Fruit fly (Drosophila melanogaster) whole organism, embryonic: ENCODE data around the gene CG6839.
A peak's percentile ranks its signal among the peaks of the same experiment; 100 is the strongest.

Source experiments
- Abd-B ChIP-seq: fragments of 200-800 bp; sonication (Bioruptor generic); optimal IDR thresholded peaks from 2 replicates; lab custom pipeline; 2018; ENCODE audit warnings: missing biosample characterization, mild to moderate bottlenecking, missing genetic modification characterization, moderate library complexity
- CG11085 ChIP-seq: fragments of 200-800 bp; sonication (Bioruptor generic); IDR thresholded peaks from 2 replicates; pipeline ENCODE4 v1.3.6; 2022; ENCODE audit warnings: missing biosample characterization, missing genetic modification characterization
- CG11247 ChIP-seq: fragments of 200-800 bp; sonication (Bioruptor generic); IDR thresholded peaks from 2 replicates; pipeline ENCODE4 v1.3.6; 2022; ENCODE audit warnings: missing biosample characterization, missing genetic modification characterization
- CG12769 ChIP-seq: fragments of 200-800 bp; sonication (Bioruptor generic); optimal IDR thresholded peaks from 2 replicates; lab custom pipeline; 2019; ENCODE audit warnings: missing biosample characterization, mild to moderate bottlenecking, missing genetic modification characterization, moderate library complexity
- CG13287 ChIP-seq: fragments of 200-800 bp; sonication (Bioruptor generic); IDR thresholded peaks from 2 replicates; pipeline ENCODE4 v1.3.6; 2022; ENCODE audit warnings: missing biosample characterization, missing genetic modification characterization; ENCODE audit not compliant: partially characterized antibody
- CG14860 ChIP-seq: fragments of 200-800 bp; sonication (Bioruptor generic); IDR thresholded peaks from 3 replicates; pipeline ENCODE4 v1.3.6; 2022; ENCODE audit warnings: missing biosample characterization, missing genetic modification characterization; ENCODE audit not compliant: partially characterized antibody
- CG17328 ChIP-seq: fragments of 200-800 bp; sonication (Bioruptor generic); IDR thresholded peaks from 2 replicates; pipeline ENCODE4 v1.3.6; 2022; ENCODE audit warnings: missing biosample characterization, missing genetic modification characterization
- CG2129 ChIP-seq: fragments of 200-800 bp; sonication (Bioruptor generic); IDR thresholded peaks from 2 replicates; pipeline ENCODE4 v1.3.6; 2022; ENCODE audit warnings: missing biosample characterization, missing genetic modification characterization; ENCODE audit not compliant: partially characterized antibody
- CG30431 ChIP-seq: fragments of 200-800 bp; sonication (Bioruptor generic); optimal IDR thresholded peaks from 2 replicates; lab custom pipeline; 2017; ENCODE audit warnings: missing biosample characterization, missing genetic modification characterization
- CG3065 ChIP-seq: fragments of 200-800 bp; sonication (Bioruptor generic); optimal IDR thresholded peaks from 2 replicates; lab custom pipeline; 2016; ENCODE audit warnings: missing biosample characterization, missing genetic modification characterization
- CG32532 ChIP-seq: fragments of 200-800 bp; sonication (Bioruptor generic); IDR thresholded peaks from 2 replicates; pipeline ENCODE4 v1.3.6; 2022; ENCODE audit warnings: missing biosample characterization, missing genetic modification characterization
- CG33213 ChIP-seq: fragments of 200-800 bp; sonication (Bioruptor generic); optimal IDR thresholded peaks from 3 replicates; lab custom pipeline; 2016; ENCODE audit warnings: missing biosample characterization, missing genetic modification characterization
- CG5953 ChIP-seq: fragments of 200-800 bp; sonication (Bioruptor generic); IDR thresholded peaks from 2 replicates; pipeline ENCODE4 v1.3.6; 2022; ENCODE audit warnings: missing biosample characterization, missing genetic modification characterization
- CG6272 ChIP-seq: fragments of 200-800 bp; sonication (Bioruptor generic); IDR thresholded peaks from 2 replicates; pipeline ENCODE4 v1.3.6; 2022; ENCODE audit warnings: missing biosample characterization, missing genetic modification characterization
- CG6683 ChIP-seq: fragments of 200-800 bp; sonication (Bioruptor generic); optimal IDR thresholded peaks from 2 replicates; lab custom pipeline; 2017; ENCODE audit warnings: missing biosample characterization, mild to moderate bottlenecking, missing genetic modification characterization, missing genetic modification reagents
- CG7839 ChIP-seq: fragments of 200-800 bp; sonication (Bioruptor generic); optimal IDR thresholded peaks from 3 replicates; lab custom pipeline; 2018; ENCODE audit warnings: missing biosample characterization, mild to moderate bottlenecking, missing genetic modification characterization, moderate library complexity
- CG7928 ChIP-seq: fragments of 200-800 bp; sonication (Bioruptor generic); optimal IDR thresholded peaks from 2 replicates; lab custom pipeline; 2017; ENCODE audit warnings: missing biosample characterization, mild to moderate bottlenecking, missing genetic modification characterization
- CG7987 ChIP-seq: fragments of 200-800 bp; sonication (Bioruptor generic); optimal IDR thresholded peaks from 2 replicates; lab custom pipeline; 2018; ENCODE audit warnings: missing biosample characterization, mild to moderate bottlenecking, missing genetic modification characterization, moderate library complexity
- CG8359 ChIP-seq: fragments of 200-800 bp; sonication (Bioruptor generic); optimal IDR thresholded peaks from 2 replicates; lab custom pipeline; 2017; ENCODE audit warnings: missing biosample characterization, mild to moderate bottlenecking, missing genetic modification characterization, borderline replicate concordance
- CG8765 ChIP-seq: fragments of 200-800 bp; sonication (Bioruptor generic); IDR thresholded peaks from 2 replicates; pipeline ENCODE4 v1.3.6; 2022; ENCODE audit warnings: missing biosample characterization, missing genetic modification characterization
- CG8944 ChIP-seq: fragments of 200-800 bp; sonication (Bioruptor generic); optimal IDR thresholded peaks from 3 replicates; lab custom pipeline; 2016; ENCODE audit warnings: missing biosample characterization, missing genetic modification characterization
- CG9932 ChIP-seq: fragments of 200-800 bp; sonication (Bioruptor generic); IDR thresholded peaks from 2 replicates; pipeline ENCODE4 v1.3.6; 2022; ENCODE audit warnings: missing biosample characterization, missing genetic modification characterization
- Dip2 ChIP-seq: fragments of 200-800 bp; sonication (Bioruptor generic); IDR thresholded peaks from 2 replicates; pipeline ENCODE4 v1.3.6; 2022; ENCODE audit warnings: missing biosample characterization, missing genetic modification characterization
- Dref ChIP-seq: fragments of 200-800 bp; sonication (Bioruptor generic); IDR thresholded peaks from 2 replicates; pipeline ENCODE4 v1.3.6; 2022; ENCODE audit warnings: missing biosample characterization, missing genetic modification characterization
- E2f2 ChIP-seq: fragments of 200-800 bp; sonication (Bioruptor generic); IDR thresholded peaks from 2 replicates; pipeline ENCODE4 v1.3.6; 2022; ENCODE audit warnings: missing biosample characterization, missing genetic modification characterization
- HHEX ChIP-seq: fragments of 200-800 bp; sonication (Bioruptor generic); optimal IDR thresholded peaks from 3 replicates; lab custom pipeline; 2017; ENCODE audit warnings: missing biosample characterization, mild to moderate bottlenecking, missing genetic modification characterization, missing genetic modification reagents
- HLH4C ChIP-seq: fragments of 200-800 bp; sonication (Bioruptor generic); IDR thresholded peaks from 3 replicates; pipeline ENCODE4 v1.3.6; 2022; ENCODE audit warnings: missing biosample characterization, missing genetic modification characterization; ENCODE audit not compliant: partially characterized antibody
- HLH54F ChIP-seq: fragments of 200-800 bp; sonication (Bioruptor generic); optimal IDR thresholded peaks from 3 replicates; lab custom pipeline; 2016; ENCODE audit warnings: missing biosample characterization, missing genetic modification characterization
- HmgD ChIP-seq: fragments of 200-800 bp; sonication (Bioruptor generic); optimal IDR thresholded peaks from 3 replicates; lab custom pipeline; 2016; ENCODE audit warnings: missing biosample characterization, missing genetic modification characterization
- Hmr ChIP-seq: fragments of 200-800 bp; sonication (Bioruptor generic); optimal IDR thresholded peaks from 3 replicates; lab custom pipeline; 2017; ENCODE audit warnings: mild to moderate bottlenecking, missing biosample characterization, missing genetic modification reagents, missing genetic modification characterization
- Hr3 ChIP-seq: fragments of 200-800 bp; sonication (Bioruptor generic); optimal IDR thresholded peaks from 3 replicates; lab custom pipeline; 2016; ENCODE audit warnings: missing biosample characterization, missing genetic modification characterization
- Hr51 ChIP-seq, 2 experiments: fragments of 200-800 bp; sonication (Bioruptor generic); optimal IDR thresholded peaks; 2 replicates in 1 of 2; 3 replicates in 1 of 2; lab custom pipeline; 2016 to 2018; ENCODE audit warnings: missing biosample characterization in 2 of 2, missing genetic modification characterization in 2 of 2, mild to moderate bottlenecking in 1 of 2, moderate library complexity in 1 of 2
- Lhr ChIP-seq: fragments of 200-800 bp; sonication (Bioruptor generic); optimal IDR thresholded peaks from 3 replicates; lab custom pipeline; 2017; ENCODE audit warnings: mild to moderate bottlenecking, missing biosample characterization, missing genetic modification reagents, missing genetic modification characterization
- Optix ChIP-seq: fragments of 200-800 bp; sonication (Bioruptor generic); IDR thresholded peaks from 3 replicates; pipeline ENCODE4 v1.3.6; 2022; ENCODE audit warnings: missing biosample characterization, missing genetic modification characterization
- Scr ChIP-seq: fragments of 200-800 bp; sonication (Bioruptor generic); IDR thresholded peaks from 2 replicates; pipeline ENCODE4 v1.3.6; 2022; ENCODE audit warnings: missing biosample characterization, missing genetic modification characterization; ENCODE audit not compliant: partially characterized antibody
- ac ChIP-seq: fragments of 200-800 bp; sonication (Bioruptor generic); optimal IDR thresholded peaks from 3 replicates; lab custom pipeline; 2017; ENCODE audit warnings: missing biosample characterization, mild to moderate bottlenecking, missing genetic modification characterization
- amos ChIP-seq: fragments of 200-800 bp; sonication (Bioruptor generic); IDR thresholded peaks from 2 replicates; pipeline ENCODE4 v1.3.6; 2022; ENCODE audit warnings: missing biosample characterization, missing genetic modification characterization; ENCODE audit not compliant: partially characterized antibody
- bcd ChIP-seq: fragments of 200-800 bp; sonication (Bioruptor generic); optimal IDR thresholded peaks from 2 replicates; lab custom pipeline; 2017; ENCODE audit warnings: missing biosample characterization, mild to moderate bottlenecking, missing genetic modification characterization
- btn ChIP-seq: fragments of 200-800 bp; sonication (Bioruptor generic); optimal IDR thresholded peaks from 2 replicates; lab custom pipeline; 2016; ENCODE audit warnings: missing biosample characterization, missing genetic modification characterization
- dpn ChIP-seq, 2 experiments: fragments of 200-800 bp; sonication (Bioruptor generic); optimal IDR thresholded peaks; 3 replicates each; lab custom pipeline; 2016; ENCODE audit warnings: missing biosample characterization in 2 of 2, missing genetic modification characterization in 2 of 2
- mam ChIP-seq: fragments of 200-800 bp; sonication (Bioruptor generic); optimal IDR thresholded peaks from 3 replicates; lab custom pipeline; 2016; ENCODE audit warnings: missing biosample characterization, missing genetic modification characterization
- oc ChIP-seq: fragments of 200-800 bp; sonication (Bioruptor generic); optimal IDR thresholded peaks from 2 replicates; lab custom pipeline; 2018; ENCODE audit warnings: missing biosample characterization, mild to moderate bottlenecking, missing genetic modification characterization, moderate library complexity
- phol ChIP-seq: fragments of 200-800 bp; sonication (Bioruptor generic); optimal IDR thresholded peaks from 3 replicates; lab custom pipeline; 2018; ENCODE audit warnings: missing biosample characterization, mild to moderate bottlenecking, missing genetic modification characterization, moderate library complexity
- run ChIP-seq: fragments of 200-800 bp; sonication (Bioruptor generic); optimal IDR thresholded peaks from 3 replicates; lab custom pipeline; 2018; ENCODE audit warnings: missing biosample characterization, mild to moderate bottlenecking, missing genetic modification characterization
- seq ChIP-seq: fragments of 200-800 bp; sonication (Bioruptor generic); IDR thresholded peaks from 2 replicates; pipeline ENCODE4 v1.3.6; 2022; ENCODE audit warnings: missing biosample characterization, missing genetic modification characterization
- slou ChIP-seq: fragments of 200-800 bp; sonication (Bioruptor generic); optimal IDR thresholded peaks from 3 replicates; lab custom pipeline; 2016; ENCODE audit warnings: missing biosample characterization, missing genetic modification characterization
- ssp ChIP-seq: fragments of 200-800 bp; sonication (Bioruptor generic); IDR thresholded peaks from 2 replicates; pipeline ENCODE4 v1.3.6; 2022; ENCODE audit warnings: missing biosample characterization, missing genetic modification characterization
- toy ChIP-seq: fragments of 200-800 bp; sonication (Bioruptor generic); IDR thresholded peaks from 2 replicates; pipeline ENCODE4 v1.3.6; 2022; ENCODE audit warnings: missing biosample characterization, missing genetic modification characterization
- usp ChIP-seq: fragments of >200 bp; optimal IDR thresholded peaks from 2 replicates; lab custom pipeline; 2017; ENCODE audit warnings: missing biosample characterization, missing genetic modification characterization

The CG6839 gene

dm6 chr3L:18904772-18905601, 12.4 kb upstream of the CG6839 start, which contains the start of the genes CSN1b and Prp6 (continued):
- TF ChIP-seq CG32532 (GFP tag; lab: Robert Waterston, UW) (no peak), CG6272 (peak; percentile 29; the same call in 1 of the 2 replicates), ac (no peak), CG8944 (no peak), CG2129 (GFP tag; lab: Robert Waterston, UW) (peak; percentile 48; the same call in 1 of the 2 replicates), Abd-B (GFP tag; lab: Kevin White, UChicago) (no peak), Scr (GFP tag; lab: Robert Waterston, UW) (peak; percentile 70), run (no peak), usp (no peak), CG33213 (no peak), slou (GFP tag; lab: Kevin White, UChicago) (no peak), CG7928 (GFP tag; lab: Kevin White, UChicago) (no peak), CG11085 (GFP tag; lab: Robert Waterston, UW) (no peak), Optix (GFP tag; lab: Robert Waterston, UW) (no peak), oc (tag; lab: Kevin White, UChicago) (no peak), Hmr (GFP tag; lab: Kevin White, UChicago) (no peak), HHEX (no peak), Dip2 (no peak), CG3065 (GFP tag; lab: Kevin White, UChicago) (no peak), CG13287 (GFP tag; lab: Robert Waterston, UW) (peak; percentile 41), HLH54F (GFP tag; lab: Kevin White, UChicago) (no peak), CG7839 (tag; lab: Kevin White, UChicago) (no peak), dpn (GFP tag; optimal IDR thresholded peaks at IDR 0.05; lab: Kevin White, UChicago) (no peak), mam (peak; percentile 12), CG8765 (GFP tag; lab: Robert Waterston, UW) (no peak), CG8359 (GFP tag; lab: Kevin White, UChicago) (no peak), HmgD (no peak), CG17328 (GFP tag; lab: Robert Waterston, UW) (no peak), CG9932 (GFP tag; lab: Robert Waterston, UW) (peak; percentile 56), CG5953 (GFP tag; lab: Robert Waterston, UW) (no peak), CG7987 (GFP tag; lab: Kevin White, UChicago) (no peak), btn (GFP tag; lab: Kevin White, UChicago) (no peak), Hr51 (GFP tag; optimal IDR thresholded peaks at IDR 0.05; lab: Kevin White, UChicago) (no peak), Lhr (GFP tag; lab: Kevin White, UChicago) (no peak), bcd (no peak), toy (no peak), HLH4C (GFP tag; lab: Robert Waterston, UW) (peak; percentile 42; the same call in 1 of the 3 replicates), E2f2 (GFP tag; lab: Robert Waterston, UW) (no peak), phol (peak; percentile 36), ssp (GFP tag; lab: Robert Waterston, UW) (no peak), amos (peak; percentile 60), CG6683 (no peak), CG30431 (no peak), CG11247 (no peak), Hr3 (GFP tag; lab: Kevin White, UChicago) (peak; percentile 15), Dref (GFP tag; lab: Robert Waterston, UW) (peak; percentile 65), seq (no peak), CG12769 (tag; lab: Kevin White, UChicago) (no peak), CG14860 (0 out of 3 replicates have a peak, but pooled peaks have one; percentile 48)
